Fruit fly (Drosophila melanogaster): ENCODE results near the gene Ulp1.

- peak; percentile 92 for TF ChIP-seq fd96Cb (tag; optimal IDR thresholded peaks at IDR 0.05)
- TF ChIP-seq nmo (GFP tag; optimal IDR thresholded peaks at IDR 0.05) = peak; percentile 97
- TF ChIP-seq ttk (GFP tag; IDR thresholded peaks at IDR 0.05) = peak; percentile 84
- no peak for TF ChIP-seq pan (optimal IDR thresholded peaks at IDR 0.05)
- TF ChIP-seq pan (GFP tag; optimal IDR thresholded peaks at IDR 0.05 in 1 of 2, IDR thresholded peaks at IDR 0.05 in 1 of 2) = peak in 1 of 2 experiments; percentile 75
- TF ChIP-seq Tbp (GFP tag; optimal IDR thresholded peaks at IDR 0.05) = no peak
- TF ChIP-seq CG12236 (GFP tag; optimal IDR thresholded peaks at IDR 0.05) = peak; percentile 86
- peak; percentile 55; the same call in 1 of the 2 replicates for TF ChIP-seq E2f2 (GFP tag; IDR thresholded peaks at IDR 0.05)
- TF ChIP-seq chif (GFP tag; optimal IDR thresholded peaks at IDR 0.05) = peak; percentile 92 to 94
- peak; percentile 91 for TF ChIP-seq phol (tag; optimal IDR thresholded peaks at IDR 0.05)
- TF ChIP-seq HLHmδ (GFP tag; optimal IDR thresholded peaks at IDR 0.05) = no peak
- peak; percentile 88 for TF ChIP-seq sim (GFP tag; IDR thresholded peaks at IDR 0.05)
- TF ChIP-seq Max (GFP tag; optimal IDR thresholded peaks at IDR 0.05) = peak; percentile 71
- TF ChIP-seq Antp (GFP tag; optimal IDR thresholded peaks at IDR 0.05) = peak; percentile 79
- TF ChIP-seq CG17612 (GFP tag; IDR thresholded peaks at IDR 0.05) = peak; percentile 44; the same call in 1 of the 2 replicates
These were observed 53.0 kb downstream of the Ulp1 start for dm6 chrX:19154998-19155397.

Data from whole organism, embryonic.